Worm (Caenorhabditis elegans): Measurements from ENCODE around the gene alh-7.
A peak's percentile ranks its signal among the peaks of the same experiment; 100 is the strongest.

Gene alh-7

ce11 chrII:13491254-13491889 is at the start of gene alh-7:
Gene alh-7, minus strand, starts transcription at chrII:13491786.
- TF ChIP-seq ztf-7 (tag; optimal IDR thresholded peaks at IDR 0.05), result no peak
- no peak for TF ChIP-seq ceh-62 (tag; optimal IDR thresholded peaks at IDR 0.05)
- TF ChIP-seq pqm-1 (tag; optimal IDR thresholded peaks at IDR 0.05), result no peak
- no peak for TF ChIP-seq ZK337.2 (GFP tag; IDR thresholded peaks at IDR 0.05)
- peak; percentile 33 for TF ChIP-seq Y5F2A.4 (GFP tag; optimal IDR thresholded peaks at IDR 0.05)
- TF ChIP-seq unc-62 (GFP tag; optimal IDR thresholded peaks at IDR 0.05 in 1 of 2), result peak in 1 of 2 experiments; percentile 57
- no peak for TF ChIP-seq unc-62 (tag; optimal IDR thresholded peaks at IDR 0.05)
- no peak for TF ChIP-seq F49E8.2 (tag; optimal IDR thresholded peaks at IDR 0.05; ENCODE audit: borderline replicate concordance)
- no peak for TF ChIP-seq duxl-1 (tag; optimal IDR thresholded peaks at IDR 0.05; ENCODE audit: poor library complexity)
- no peak for TF ChIP-seq lin-29 (GFP tag; IDR thresholded peaks at IDR 0.05)
- TF ChIP-seq zip-11 (GFP tag; IDR thresholded peaks at IDR 0.05), result no peak
- no peak for TF ChIP-seq nhr-76 (tag; optimal IDR thresholded peaks at IDR 0.05)
- TF ChIP-seq pha-4 (GFP tag; IDR thresholded peaks at IDR 0.05), result no peak
- TF ChIP-seq pha-4 (tag; optimal IDR thresholded peaks at IDR 0.05), result no peak
- TF ChIP-seq ceh-82 (tag; optimal IDR thresholded peaks at IDR 0.05), result no peak
- no peak for TF ChIP-seq nhr-77 (tag; optimal IDR thresholded peaks at IDR 0.05)
- TF ChIP-seq ama-1 (optimal IDR thresholded peaks at IDR 0.05), result peak; percentile 64
- TF ChIP-seq lin-39 (tag; optimal IDR thresholded peaks at IDR 0.05), result no peak
- TF ChIP-seq ztf-11 (tag; optimal IDR thresholded peaks at IDR 0.05), result no peak
- TF ChIP-seq lin-38 (GFP tag; IDR thresholded peaks at IDR 0.05), result peak; percentile 32
- TF ChIP-seq lin-1 (GFP tag; IDR thresholded peaks at IDR 0.05), result no peak
- peak; percentile 60; the same call in 1 of the 2 replicates for TF ChIP-seq nhr-42 (GFP tag; IDR thresholded peaks at IDR 0.05)
- TF ChIP-seq lir-3 (tag; optimal IDR thresholded peaks at IDR 0.05), result no peak
- no peak for TF ChIP-seq mes-2 (tag; optimal IDR thresholded peaks at IDR 0.05; ENCODE audit: poor library complexity, severe bottlenecking)
- TF ChIP-seq attf-4 (tag; optimal IDR thresholded peaks at IDR 0.05), result no peak
- TF ChIP-seq nhr-48 (tag; optimal IDR thresholded peaks at IDR 0.05), result no peak
- no peak for TF ChIP-seq daf-8 (GFP tag; IDR thresholded peaks at IDR 0.05)
- TF ChIP-seq cey-2 (tag; optimal IDR thresholded peaks at IDR 0.05; ENCODE audit: borderline replicate concordance, insufficient read depth), result no peak
- no peak for TF ChIP-seq nhr-11 (tag; optimal IDR thresholded peaks at IDR 0.05)

ce11 chrII:13540956-13541355 is 49.4 kb upstream of the alh-7 start, which contains the start of the genes noa-1 and Y48E1B.17:
Gene noa-1, minus strand, starts transcription at chrII:13541056.
Gene Y48E1B.17, minus strand, starts transcription at chrII:13541084.
- TF ChIP-seq nhr-102 (tag; optimal IDR thresholded peaks at IDR 0.05) (no peak), nhr-41 (GFP tag; IDR thresholded peaks at IDR 0.05) (no peak), lin-38 (GFP tag; IDR thresholded peaks at IDR 0.05) (no peak), egl-43 (GFP tag; IDR thresholded peaks at IDR 0.05) (no peak), zip-2 (tag; optimal IDR thresholded peaks at IDR 0.05) (no peak), F26F4.8 (GFP tag; conservative IDR thresholded peaks at IDR 0.05) (no peak), F10B5.3 (tag; optimal IDR thresholded peaks at IDR 0.05) (no peak), aly-2 (tag; optimal IDR thresholded peaks at IDR 0.05) (no peak), F49E8.2 (tag; optimal IDR thresholded peaks at IDR 0.05; ENCODE audit: borderline replicate concordance) (no peak), mxl-2 (GFP tag; conservative IDR thresholded peaks at IDR 0.05) (no peak), hmg-1.1 (GFP tag; IDR thresholded peaks at IDR 0.05) (no peak), rbr-2 (tag; optimal IDR thresholded peaks at IDR 0.05) (no peak), ceh-82 (tag; optimal IDR thresholded peaks at IDR 0.05) (no peak), php-3 (GFP tag; IDR thresholded peaks at IDR 0.05) (no peak), zfp-2 (tag; optimal IDR thresholded peaks at IDR 0.05) (no peak), lin-1 (GFP tag; IDR thresholded peaks at IDR 0.05) (no peak), lin-13 (GFP tag; optimal IDR thresholded peaks at IDR 0.05) (no peak), R02D3.7 (tag; optimal IDR thresholded peaks at IDR 0.05) (no peak), nhr-28 (tag; optimal IDR thresholded peaks at IDR 0.05) (no peak), F44E2.7 (GFP tag; IDR thresholded peaks at IDR 0.05) (no peak)

Data from whole organism, L4 larva.